Worm (Caenorhabditis elegans) whole organism, young adult: ENCODE results near the gene T14A8.2.

ENCODE experiments used
- B0019.2 ChIP-seq: fragments of 200-800 bp; sonication (Bioruptor generic); conservative IDR thresholded peaks from 2 replicates; pipeline ENCODE4 v1.3.6; 2022; ENCODE audit warnings: missing genetic modification reagents, missing genetic modification characterization, missing compliant biosample characterization
- C06A6.2 ChIP-seq: fragments of 200-800 bp; sonication (Bioruptor generic); conservative IDR thresholded peaks from 2 replicates; pipeline ENCODE4 v1.3.6; 2022; ENCODE audit warnings: missing genetic modification characterization, missing compliant biosample characterization
- D2030.7 ChIP-seq: fragments of 200-800 bp; sonication (Bioruptor generic); IDR thresholded peaks from 2 replicates; pipeline ENCODE4 v1.3.6; 2022; ENCODE audit warnings: missing genetic modification reagents, missing genetic modification characterization, missing compliant biosample characterization
- F10E7.11 ChIP-seq: sonication (generic microtip); optimal IDR thresholded peaks from 2 replicates; lab custom pipeline; 2017; ENCODE audit warnings: mild to moderate bottlenecking, missing genetic modification characterization, moderate library complexity, missing compliant biosample characterization
- F22D6.2 ChIP-seq: sonication (generic microtip); optimal IDR thresholded peaks from 2 replicates; lab custom pipeline; 2016; ENCODE audit warnings: mild to moderate bottlenecking, missing genetic modification characterization, missing compliant biosample characterization
- F23B12.7 ChIP-seq: sonication (generic microtip); optimal IDR thresholded peaks from 2 replicates; lab custom pipeline; 2017; ENCODE audit warnings: missing genetic modification characterization, mild to moderate bottlenecking, missing compliant biosample characterization, antibody characterized with exemption, moderate library complexity; ENCODE audit not compliant: insufficient read depth
- F33H1.4 ChIP-seq: fragments of 200-800 bp; sonication (Bioruptor generic); IDR thresholded peaks from 2 replicates; pipeline ENCODE4 v1.3.6; 2022; ENCODE audit warnings: missing genetic modification reagents, missing genetic modification characterization, missing compliant biosample characterization
- F55B11.4 ChIP-seq: sonication (generic microtip); optimal IDR thresholded peaks from 2 replicates; lab custom pipeline; 2016; ENCODE audit warnings: missing compliant biosample characterization, missing genetic modification characterization, borderline replicate concordance; ENCODE audit not compliant: insufficient read depth
- F57A8.1 ChIP-seq: fragments of 200-800 bp; sonication (Bioruptor generic); optimal IDR thresholded peaks from 2 replicates; lab custom pipeline; 2018; ENCODE audit warnings: mild to moderate bottlenecking, missing genetic modification characterization, moderate library complexity, missing compliant biosample characterization
- K11D2.4 ChIP-seq: fragments of 200-800 bp; sonication (Bioruptor generic); IDR thresholded peaks from 2 replicates; pipeline ENCODE4 v1.3.6; 2022; ENCODE audit warnings: missing genetic modification reagents, missing genetic modification characterization, missing compliant biosample characterization
- T07F8.4 ChIP-seq: sonication (generic microtip); optimal IDR thresholded peaks from 2 replicates; lab custom pipeline; 2016; ENCODE audit warnings: mild to moderate bottlenecking, missing genetic modification characterization, moderate library complexity, missing compliant biosample characterization
- Y53F4B.3 ChIP-seq: fragments of 200-800 bp; sonication (Bioruptor generic); IDR thresholded peaks from 2 replicates; pipeline ENCODE4 v1.3.6; 2022; ENCODE audit warnings: missing genetic modification reagents, missing genetic modification characterization, missing compliant biosample characterization
- Y53G8AR.9 ChIP-seq: fragments of 200-800 bp; sonication (Bioruptor generic); conservative IDR thresholded peaks from 2 replicates; pipeline ENCODE4 v1.3.6; 2022; ENCODE audit warnings: missing genetic modification reagents, missing genetic modification characterization, missing compliant biosample characterization
- Y67H2A.10 ChIP-seq: fragments of 200-800 bp; sonication (Bioruptor generic); conservative IDR thresholded peaks from 2 replicates; pipeline ENCODE4 v1.3.6; 2022; ENCODE audit warnings: missing genetic modification reagents, missing genetic modification characterization, missing compliant biosample characterization
- Y95B8A.8 ChIP-seq: fragments of 200-800 bp; sonication (Bioruptor generic); IDR thresholded peaks from 2 replicates; pipeline ENCODE4 v1.3.6; 2022; ENCODE audit warnings: missing genetic modification reagents, missing genetic modification characterization, missing compliant biosample characterization
- ZK185.1 ChIP-seq: sonication (generic microtip); optimal IDR thresholded peaks from 2 replicates; lab custom pipeline; 2016; ENCODE audit warnings: mild to moderate bottlenecking, missing genetic modification characterization, missing compliant biosample characterization; ENCODE audit not compliant: poor library complexity, severe bottlenecking
- ama-1 ChIP-seq, 3 experiments: fragments of 150-350 bp in 1 of 3; sonication (generic microtip) in 2 of 3; optimal IDR thresholded peaks; 2 replicates each; lab custom pipeline; 2014 to 2018; ENCODE audit warnings: missing biosample characterization in 2 of 3, missing genetic modification characterization in 2 of 3, missing genetic modification reagents in 2 of 3
- attf-5 ChIP-seq: fragments of 200-800 bp; sonication (Bioruptor generic); optimal IDR thresholded peaks from 2 replicates; lab custom pipeline; 2018; ENCODE audit warnings: mild to moderate bottlenecking, missing genetic modification characterization, missing compliant biosample characterization
- bed-1 ChIP-seq: fragments of 200-800 bp; sonication (Bioruptor generic); IDR thresholded peaks from 2 replicates; pipeline ENCODE4 v1.3.6; 2022; ENCODE audit warnings: missing genetic modification reagents, missing genetic modification characterization, missing compliant biosample characterization
- ccch-3 ChIP-seq: fragments of 200-800 bp; sonication (Bioruptor generic); optimal IDR thresholded peaks from 2 replicates; lab custom pipeline; 2018; ENCODE audit warnings: mild to moderate bottlenecking, missing genetic modification characterization, missing compliant biosample characterization
- cebp-1 ChIP-seq, 2 experiments: fragments of 200-800 bp in 1 of 2; sonication (Bioruptor generic) in 1 of 2; sonication (generic microtip) in 1 of 2; IDR thresholded peaks in 1 of 2; optimal IDR thresholded peaks in 1 of 2; 2 replicates each; pipeline versions ENCODE4 v1.3.6 to Lab custom; 2017 to 2022; ENCODE audit warnings: missing compliant biosample characterization in 2 of 2, missing genetic modification characterization in 2 of 2, mild to moderate bottlenecking in 1 of 2, missing genetic modification reagents in 1 of 2, moderate library complexity in 1 of 2
- cebp-2 ChIP-seq: fragments of 200-800 bp; sonication (Bioruptor generic); IDR thresholded peaks from 2 replicates; pipeline ENCODE4 v1.3.6; 2022; ENCODE audit warnings: missing genetic modification characterization, missing compliant biosample characterization
- ceh-100 ChIP-seq: fragments of 200-800 bp; sonication (Bioruptor generic); IDR thresholded peaks from 2 replicates; pipeline ENCODE4 v1.3.6; 2022; ENCODE audit warnings: missing genetic modification reagents, missing genetic modification characterization, missing compliant biosample characterization
- ceh-79 ChIP-seq: sonication (generic microtip); optimal IDR thresholded peaks from 2 replicates; lab custom pipeline; 2017; ENCODE audit warnings: mild to moderate bottlenecking, missing genetic modification characterization, missing compliant biosample characterization
- chd-7 ChIP-seq: sonication (generic microtip); optimal IDR thresholded peaks from 2 replicates; lab custom pipeline; 2016; ENCODE audit warnings: mild to moderate bottlenecking, missing genetic modification characterization, moderate library complexity, missing compliant biosample characterization
- dox-1 ChIP-seq: fragments of 200-800 bp; sonication (Bioruptor generic); IDR thresholded peaks from 2 replicates; pipeline ENCODE4 v1.3.6; 2022; ENCODE audit warnings: missing genetic modification reagents, missing genetic modification characterization, missing compliant biosample characterization
- dpff-1 ChIP-seq: sonication (generic microtip); optimal IDR thresholded peaks from 2 replicates; lab custom pipeline; 2017; ENCODE audit warnings: mild to moderate bottlenecking, missing genetic modification characterization, missing compliant biosample characterization
- efl-1 ChIP-seq: fragments of 150-350 bp; optimal IDR thresholded peaks from 2 replicates; lab custom pipeline; 2014; ENCODE audit warnings: missing biosample characterization, missing genetic modification reagents, missing genetic modification characterization
- egrh-3 ChIP-seq: fragments of 200-800 bp; sonication (Bioruptor generic); IDR thresholded peaks from 2 replicates; pipeline ENCODE4 v1.3.6; 2022; ENCODE audit warnings: missing genetic modification reagents, missing genetic modification characterization, missing compliant biosample characterization
- hmg-20 ChIP-seq: fragments of 200-800 bp; sonication (Bioruptor generic); IDR thresholded peaks from 2 replicates; pipeline ENCODE4 v1.3.6; 2022; ENCODE audit warnings: missing genetic modification reagents, missing genetic modification characterization, missing compliant biosample characterization
- hrde-1 ChIP-seq: sonication (generic microtip); optimal IDR thresholded peaks from 2 replicates; lab custom pipeline; 2016; ENCODE audit warnings: missing genetic modification characterization, mild to moderate bottlenecking, missing compliant biosample characterization, moderate library complexity, missing genotype, missing genetic modification reagents, borderline replicate concordance
- lag-1 ChIP-seq: fragments of 200-800 bp; sonication (Bioruptor generic); IDR thresholded peaks from 2 replicates; pipeline ENCODE4 v1.3.6; 2022; ENCODE audit warnings: missing genetic modification reagents, missing genetic modification characterization, missing compliant biosample characterization
- lin-26 ChIP-seq: fragments of 200-800 bp; sonication (Bioruptor generic); IDR thresholded peaks from 2 replicates; pipeline ENCODE4 v1.3.6; 2022; ENCODE audit warnings: missing genetic modification reagents, missing genetic modification characterization, missing compliant biosample characterization
- lin-35 ChIP-seq, 3 experiments: fragments of 150-350 bp in 2 of 3; sonication (generic microtip) in 1 of 3; optimal IDR thresholded peaks; 2 replicates each; lab custom pipeline; 2014 to 2018; ENCODE audit warnings: missing biosample characterization in 3 of 3, missing genetic modification characterization in 3 of 3, missing genetic modification reagents in 3 of 3
- lin-54 ChIP-seq: fragments of 200-800 bp; sonication (Bioruptor generic); optimal IDR thresholded peaks from 2 replicates; lab custom pipeline; 2018; ENCODE audit warnings: mild to moderate bottlenecking, missing genetic modification characterization, missing compliant biosample characterization
- lsl-1 ChIP-seq: fragments of 200-800 bp; sonication (Bioruptor generic); optimal IDR thresholded peaks from 2 replicates; lab custom pipeline; 2018; ENCODE audit warnings: mild to moderate bottlenecking, missing genetic modification characterization, moderate library complexity, missing compliant biosample characterization
- madf-3 ChIP-seq: fragments of 200-800 bp; sonication (Bioruptor generic); IDR thresholded peaks from 2 replicates; pipeline ENCODE4 v1.3.6; 2022; ENCODE audit warnings: missing genetic modification reagents, missing genetic modification characterization, missing compliant biosample characterization
- mcd-1 ChIP-seq: fragments of 200-800 bp; sonication (Bioruptor generic); IDR thresholded peaks from 2 replicates; pipeline ENCODE4 v1.3.6; 2022; ENCODE audit warnings: missing genetic modification reagents, missing genetic modification characterization, missing compliant biosample characterization
- mel-28 ChIP-seq: sonication (generic microtip); optimal IDR thresholded peaks from 2 replicates; lab custom pipeline; 2016; ENCODE audit warnings: borderline replicate concordance, mild to moderate bottlenecking, missing genetic modification characterization, missing compliant biosample characterization
- mes-4 ChIP-seq: sonication (generic microtip); optimal IDR thresholded peaks from 2 replicates; lab custom pipeline; 2016; ENCODE audit warnings: missing genotype, missing genetic modification characterization, missing compliant biosample characterization
- mxl-1 ChIP-seq: sonication (generic microtip); optimal IDR thresholded peaks from 2 replicates; lab custom pipeline; 2016; ENCODE audit warnings: missing genetic modification characterization, missing compliant biosample characterization
- nfya-1 ChIP-seq: sonication (generic microtip); optimal IDR thresholded peaks from 2 replicates; lab custom pipeline; 2017; ENCODE audit warnings: antibody characterized with exemption, missing compliant biosample characterization, missing genetic modification characterization, borderline replicate concordance; ENCODE audit not compliant: insufficient read depth
- repo-1 ChIP-seq: sonication (generic microtip); optimal IDR thresholded peaks from 2 replicates; lab custom pipeline; 2017; ENCODE audit warnings: mild to moderate bottlenecking, missing genetic modification characterization, missing compliant biosample characterization
- sdz-38 ChIP-seq: sonication (generic microtip); optimal IDR thresholded peaks from 2 replicates; lab custom pipeline; 2016; ENCODE audit warnings: missing genotype, missing genetic modification characterization, missing compliant biosample characterization
- sptf-2 ChIP-seq: fragments of 200-800 bp; sonication (Bioruptor generic); optimal IDR thresholded peaks from 2 replicates; lab custom pipeline; 2018; ENCODE audit warnings: mild to moderate bottlenecking, missing genetic modification characterization, missing compliant biosample characterization
- xnd-1 ChIP-seq: sonication (generic microtip); optimal IDR thresholded peaks from 2 replicates; lab custom pipeline; 2016; ENCODE audit warnings: missing genotype, missing genetic modification reagents, missing genetic modification characterization, missing compliant biosample characterization
- zfh-2 ChIP-seq: fragments of 200-800 bp; sonication (Bioruptor generic); conservative IDR thresholded peaks from 2 replicates; pipeline ENCODE4 v1.3.6; 2022; ENCODE audit warnings: missing genetic modification reagents, missing genetic modification characterization, missing compliant biosample characterization
- ztf-6 ChIP-seq: fragments of 200-800 bp; sonication (Bioruptor generic); IDR thresholded peaks from 2 replicates; pipeline ENCODE4 v1.3.6; 2022; ENCODE audit warnings: missing genetic modification reagents, missing genetic modification characterization, missing compliant biosample characterization

Gene T14A8.2

ce11 chrIV:7845585-7845984 is 23.2 kb upstream of the T14A8.2 start (continued):
- TF ChIP-seq hmg-20 (GFP tag; lab: Robert Waterston, UW) (no peak), ama-1 (optimal IDR thresholded peaks at IDR 0.05; lab: Kevin White, UChicago) (no peak), ama-1 (GFP tag; optimal IDR thresholded peaks at IDR 0.05; lab: Kevin White, UChicago) (no peak), mes-4 (no peak), D2030.7 (GFP tag; lab: Robert Waterston, UW) (no peak), sptf-2 (GFP tag; lab: Kevin White, UChicago) (no peak), mxl-1 (tag; lab: Kevin White, UChicago) (no peak), ceh-79 (tag; lab: Kevin White, UChicago) (no peak), xnd-1 (tag; lab: Kevin White, UChicago) (no peak), attf-5 (GFP tag; lab: Kevin White, UChicago) (peak; percentile 56), Y67H2A.10 (GFP tag; lab: Robert Waterston, UW) (no peak), lin-35 (GFP tag; optimal IDR thresholded peaks at IDR 0.05; lab: Kevin White, UChicago) (peak in 1 of 3 experiments; percentile 58), ZK185.1 (tag; lab: Kevin White, UChicago) (peak; percentile 27), lsl-1 (GFP tag; lab: Kevin White, UChicago) (no peak), F55B11.4 (tag; lab: Kevin White, UChicago) (no peak), egrh-3 (peak; percentile 75), lag-1 (GFP tag; lab: Robert Waterston, UW) (no peak), repo-1 (peak; percentile 71), chd-7 (tag; lab: Kevin White, UChicago) (peak; percentile 67), cebp-1 (GFP tag; IDR thresholded peaks at IDR 0.05; lab: Robert Waterston, UW) (no peak), cebp-1 (tag; optimal IDR thresholded peaks at IDR 0.05; lab: Kevin White, UChicago) (peak; percentile 77), T07F8.4 (tag; lab: Kevin White, UChicago) (no peak), mcd-1 (peak; percentile 67), lin-26 (GFP tag; lab: Robert Waterston, UW) (peak; percentile 22; the same call in 1 of the 2 replicates), Y53G8AR.9 (GFP tag; lab: Robert Waterston, UW) (no peak), efl-1 (GFP tag; lab: Kevin White, UChicago) (no peak), ztf-6 (GFP tag; lab: Robert Waterston, UW) (no peak), F23B12.7 (tag; lab: Kevin White, UChicago) (no peak), dpff-1 (tag; lab: Kevin White, UChicago) (no peak), C06A6.2 (no peak), hrde-1 (tag; lab: Kevin White, UChicago) (no peak), madf-3 (GFP tag; lab: Robert Waterston, UW) (no peak), F57A8.1 (GFP tag; lab: Kevin White, UChicago) (no peak), F10E7.11 (tag; lab: Kevin White, UChicago) (peak; percentile 6), F22D6.2 (no peak), Y53F4B.3 (GFP tag; lab: Robert Waterston, UW) (no peak), dox-1 (GFP tag; lab: Robert Waterston, UW) (peak; percentile 77; the same call in 1 of the 2 replicates), Y95B8A.8 (GFP tag; lab: Robert Waterston, UW) (no peak), bed-1 (GFP tag; lab: Robert Waterston, UW) (no peak), cebp-2 (GFP tag; lab: Robert Waterston, UW) (no peak), nfya-1 (tag; lab: Kevin White, UChicago) (no peak), K11D2.4 (0 out of 2 replicates have a peak, but pooled peaks have one; percentile 24), sdz-38 (tag; lab: Kevin White, UChicago) (no peak), mel-28 (tag; lab: Kevin White, UChicago) (no peak), ccch-3 (GFP tag; lab: Kevin White, UChicago) (no peak), ceh-100 (GFP tag; lab: Robert Waterston, UW) (peak; percentile 57), lin-54 (peak; percentile 22), F33H1.4 (GFP tag; lab: Robert Waterston, UW) (no peak), B0019.2 (GFP tag; lab: Robert Waterston, UW) (no peak), zfh-2 (peak; percentile 97)
